Worm (Caenorhabditis elegans): Measurements from ENCODE around the gene Y37D8A.19.
A peak's percentile ranks its signal among the peaks of the same experiment; 100 is the strongest.

Gene Y37D8A.19

ce11 chrIII:12929573-12929972, at the start of gene Y37D8A.19:
Gene Y37D8A.19 (plus strand): TSS chrIII:12929873.
- TF ChIP-seq unc-62 (GFP tag; optimal IDR thresholded peaks at IDR 0.05) (no peak), rcor-1 (GFP tag; IDR thresholded peaks at IDR 0.05) (no peak), tlf-1 (GFP tag; optimal IDR thresholded peaks at IDR 0.05) (no peak), nfyb-1 (GFP tag; IDR thresholded peaks at IDR 0.05) (no peak), chd-7 (tag; optimal IDR thresholded peaks at IDR 0.05) (no peak), let-607 (tag; optimal IDR thresholded peaks at IDR 0.05) (no peak), ztf-26 (tag; optimal IDR thresholded peaks at IDR 0.05) (no peak), B0035.1 (tag; optimal IDR thresholded peaks at IDR 0.05) (no peak), ceh-40 (GFP tag; IDR thresholded peaks at IDR 0.05) (no peak), ceh-91 (GFP tag; IDR thresholded peaks at IDR 0.05) (no peak), egrh-3 (GFP tag; IDR thresholded peaks at IDR 0.05) (no peak), lsy-27 (tag; optimal IDR thresholded peaks at IDR 0.05; ENCODE audit: borderline replicate concordance, insufficient read depth) (no peak), tbp1 (GFP tag; optimal IDR thresholded peaks at IDR 0.05) (no peak), repo-1 (tag; optimal IDR thresholded peaks at IDR 0.05) (no peak), bed-1 (GFP tag; IDR thresholded peaks at IDR 0.05) (no peak), hsf-1 (GFP tag; IDR thresholded peaks at IDR 0.05) (no peak), hrde-1 (tag; optimal IDR thresholded peaks at IDR 0.05; ENCODE audit: borderline replicate concordance) (no peak), F52B5.7 (tag; optimal IDR thresholded peaks at IDR 0.05) (no peak), Y95B8A.8 (GFP tag; IDR thresholded peaks at IDR 0.05) (no peak), ztf-18 (tag; optimal IDR thresholded peaks at IDR 0.05) (no peak)

ce11 chrIII:12880704-12881103, 49.0 kb upstream of the Y37D8A.19 start:
- 0 out of 2 replicates have a peak, but pooled peaks have one; percentile 13 for TF ChIP-seq hmg-1.2 (GFP tag; IDR thresholded peaks at IDR 0.05)
- no peak for TF ChIP-seq lsy-27 (tag; optimal IDR thresholded peaks at IDR 0.05; ENCODE audit: borderline replicate concordance, insufficient read depth)
- TF ChIP-seq B0019.2 (GFP tag; conservative IDR thresholded peaks at IDR 0.05): no peak
- no peak for TF ChIP-seq nfya-1 (tag; optimal IDR thresholded peaks at IDR 0.05; ENCODE audit: borderline replicate concordance, insufficient read depth)
- no peak for TF ChIP-seq sea-2 (GFP tag; IDR thresholded peaks at IDR 0.05)
- no peak for TF ChIP-seq hmg-20 (GFP tag; IDR thresholded peaks at IDR 0.05)
- no peak for TF ChIP-seq lag-1 (GFP tag; IDR thresholded peaks at IDR 0.05)
- no peak for TF ChIP-seq die-1 (tag; optimal IDR thresholded peaks at IDR 0.05)
- TF ChIP-seq lin-35 (GFP tag; optimal IDR thresholded peaks at IDR 0.05): no peak
- no peak for TF ChIP-seq mcd-1 (GFP tag; IDR thresholded peaks at IDR 0.05)
- TF ChIP-seq efl-1 (GFP tag; optimal IDR thresholded peaks at IDR 0.05): peak; percentile 77
- no peak for TF ChIP-seq attf-6 (GFP tag; IDR thresholded peaks at IDR 0.05)
- TF ChIP-seq hsf-1 (GFP tag; IDR thresholded peaks at IDR 0.05): 0 out of 2 replicates have a peak, but pooled peaks have one; percentile 42
- no peak for TF ChIP-seq aptf-3 (GFP tag; IDR thresholded peaks at IDR 0.05)
- no peak for TF ChIP-seq lin-40 (tag; optimal IDR thresholded peaks at IDR 0.05)
- no peak for TF ChIP-seq snpc-3.4 (tag; optimal IDR thresholded peaks at IDR 0.05)
- TF ChIP-seq ccch-3 (GFP tag; optimal IDR thresholded peaks at IDR 0.05): no peak
- TF ChIP-seq bed-1 (GFP tag; IDR thresholded peaks at IDR 0.05): no peak
- no peak for TF ChIP-seq rcor-1 (GFP tag; IDR thresholded peaks at IDR 0.05)
- no peak for TF ChIP-seq Y79H2A.3 (GFP tag; conservative IDR thresholded peaks at IDR 0.05)
- no peak for TF ChIP-seq C17E4.6 (GFP tag; IDR thresholded peaks at IDR 0.05)
- TF ChIP-seq athp-1 (tag; optimal IDR thresholded peaks at IDR 0.05): no peak
- TF ChIP-seq madf-8 (GFP tag; conservative IDR thresholded peaks at IDR 0.05): peak; percentile 69
- TF ChIP-seq F57A8.1 (GFP tag; optimal IDR thresholded peaks at IDR 0.05): no peak
- TF ChIP-seq egl-18 (GFP tag; IDR thresholded peaks at IDR 0.05): no peak
- TF ChIP-seq him-1 (tag; optimal IDR thresholded peaks at IDR 0.05): peak; percentile 37
- no peak for TF ChIP-seq akir-1 (GFP tag; optimal IDR thresholded peaks at IDR 0.05)
- TF ChIP-seq tbx-9 (tag; optimal IDR thresholded peaks at IDR 0.05; ENCODE audit: borderline replicate concordance): no peak
- TF ChIP-seq ceh-58 (GFP tag; IDR thresholded peaks at IDR 0.05): no peak
- TF ChIP-seq fkh-3 (tag; optimal IDR thresholded peaks at IDR 0.05): no peak
- TF ChIP-seq bed-2 (GFP tag; IDR thresholded peaks at IDR 0.05): no peak
- TF ChIP-seq F33H1.4 (GFP tag; IDR thresholded peaks at IDR 0.05): peak; percentile 63

Measured in whole organism, young adult.